Fruit fly (Drosophila melanogaster): ENCODE results near the gene CG33658.

CG33658 gene

dm6 chr3R:24870389-24871048 is 29.6 kb upstream of the CG33658 start, which contains the start of gene CycB3 (continued):
- TF ChIP-seq CG18262 (tag; optimal IDR thresholded peaks at IDR 0.05) (peak; percentile 17), prd (optimal IDR thresholded peaks at IDR 0.05) (no peak), prd (GFP tag; IDR thresholded peaks at IDR 0.05) (0 out of 3 replicates have a peak, but pooled peaks have one; percentile 13), NFAT (GFP tag; IDR thresholded peaks at IDR 0.05) (no peak), cas (GFP tag; IDR thresholded peaks at IDR 0.05) (no peak), CG34422 (GFP tag; IDR thresholded peaks at IDR 0.05) (0 out of 3 replicates have a peak, but pooled peaks have one; percentile 22), pan (optimal IDR thresholded peaks at IDR 0.05) (no peak), pan (GFP tag; optimal IDR thresholded peaks at IDR 0.05 in 1 of 2, IDR thresholded peaks at IDR 0.05 in 1 of 2) (peak in 1 of 2 experiments; percentile 38), tio (GFP tag; optimal IDR thresholded peaks at IDR 0.05) (no peak), Xrp1 (GFP tag; IDR thresholded peaks at IDR 0.05) (no peak), Sox100B (GFP tag; optimal IDR thresholded peaks at IDR 0.05) (no peak), CG3065 (GFP tag; optimal IDR thresholded peaks at IDR 0.05) (no peak), hth (optimal IDR thresholded peaks at IDR 0.05) (no peak), hb (GFP tag; IDR thresholded peaks at IDR 0.05; ENCODE audit: partially characterized antibody) (no peak), org-1 (GFP tag; optimal IDR thresholded peaks at IDR 0.05) (no peak), ssp (GFP tag; IDR thresholded peaks at IDR 0.05) (peak; percentile 74)

dm6 chr3R:24867956-24868355 is 27.0 kb upstream of the CG33658 start:
- TF ChIP-seq nerfin-1 (tag; optimal IDR thresholded peaks at IDR 0.05) (peak; percentile 66), repo (GFP tag; optimal IDR thresholded peaks at IDR 0.05) (no peak), Med (GFP tag) (peak; percentile 28), CG2120 (GFP tag; optimal IDR thresholded peaks at IDR 0.05) (no peak), twi (tag; optimal IDR thresholded peaks at IDR 0.05) (no peak), CG9215 (GFP tag; IDR thresholded peaks at IDR 0.05) (no peak), CG10431 (GFP tag; optimal IDR thresholded peaks at IDR 0.05) (peak; percentile 100), crol (GFP tag; IDR thresholded peaks at IDR 0.05) (peak; percentile 65; the same call in 1 of the 2 replicates), Hr3 (GFP tag; optimal IDR thresholded peaks at IDR 0.05) (no peak), emc (GFP tag; optimal IDR thresholded peaks at IDR 0.05) (no peak), CG13775 (GFP tag; optimal IDR thresholded peaks at IDR 0.05) (no peak), pros (GFP tag; optimal IDR thresholded peaks at IDR 0.05) (peak; percentile 83), luna (GFP tag; optimal IDR thresholded peaks at IDR 0.05) (no peak), CG17802 (tag; optimal IDR thresholded peaks at IDR 0.05) (no peak), CG16813 (GFP tag; IDR thresholded peaks at IDR 0.05; ENCODE audit: partially characterized antibody) (no peak), C15 (GFP tag; IDR thresholded peaks at IDR 0.05) (no peak), Opbp (GFP tag; IDR thresholded peaks at IDR 0.05; ENCODE audit: partially characterized antibody) (0 out of 3 replicates have a peak, but pooled peaks have one; percentile 25), crc (GFP tag; optimal IDR thresholded peaks at IDR 0.05) (no peak)

dm6 chr3R:24866976-24867375 is 26.0 kb upstream of the CG33658 start:
- no peak for TF ChIP-seq cato (GFP tag; optimal IDR thresholded peaks at IDR 0.05; ENCODE audit: borderline replicate concordance)
- no peak for TF ChIP-seq CG13424 (tag; optimal IDR thresholded peaks at IDR 0.05)
- no peak for TF ChIP-seq chm (GFP tag; IDR thresholded peaks at IDR 0.05)
- peak; percentile 38 for TF ChIP-seq ewg (GFP tag; optimal IDR thresholded peaks at IDR 0.05)
- TF ChIP-seq H15 (GFP tag; IDR thresholded peaks at IDR 0.05), result 0 out of 3 replicates have a peak, but pooled peaks have one; percentile 11
- no peak for TF ChIP-seq oc (tag; optimal IDR thresholded peaks at IDR 0.05)
- no peak for TF ChIP-seq ken (GFP tag; IDR thresholded peaks at IDR 0.05)
- TF ChIP-seq MBD-R2 (GFP tag; IDR thresholded peaks at IDR 0.05), result no peak
- peak; percentile 65 for TF ChIP-seq pros (GFP tag; optimal IDR thresholded peaks at IDR 0.05)
- TF ChIP-seq tll (GFP tag; optimal IDR thresholded peaks at IDR 0.05), result peak in 1 of 2 experiments; percentile 60
- peak; percentile 20 for TF ChIP-seq zen (tag; optimal IDR thresholded peaks at IDR 0.05)
- no peak for TF ChIP-seq ssp (GFP tag; IDR thresholded peaks at IDR 0.05)
- TF ChIP-seq CG15479 (GFP tag; optimal IDR thresholded peaks at IDR 0.05), result peak; percentile 92
- no peak for TF ChIP-seq kay (GFP tag; optimal IDR thresholded peaks at IDR 0.05)
